Worm (Caenorhabditis elegans) whole organism, midembryonic: Measurements from ENCODE around the gene cox-11.

Source experiments
- T22C8.4 ChIP-seq: fragments of 200-800 bp; sonication (Bioruptor generic); IDR thresholded peaks from 2 replicates; pipeline ENCODE4 v1.3.6; 2022; ENCODE audit warnings: missing genetic modification characterization, missing compliant biosample characterization
- cog-1 ChIP-seq: sonication (generic microtip); optimal IDR thresholded peaks from 2 replicates; lab custom pipeline; 2016; ENCODE audit warnings: missing genetic modification characterization, missing compliant biosample characterization
- flt-1 ChIP-seq: fragments of 200-800 bp; sonication (Bioruptor generic); IDR thresholded peaks from 2 replicates; pipeline ENCODE4 v1.3.6; 2022; ENCODE audit warnings: missing genetic modification characterization, missing compliant biosample characterization
- klf-2 ChIP-seq: fragments of 200-800 bp; sonication (Bioruptor generic); conservative IDR thresholded peaks from 2 replicates; pipeline ENCODE4 v1.3.6; 2022; ENCODE audit warnings: missing genetic modification reagents, missing genetic modification characterization, missing compliant biosample characterization
- med-1 ChIP-seq: sonication (generic microtip); optimal IDR thresholded peaks from 2 replicates; lab custom pipeline; 2017; ENCODE audit warnings: missing genetic modification characterization, mild to moderate bottlenecking, missing compliant biosample characterization, antibody characterized with exemption, missing genetic modification reagents; ENCODE audit not compliant: insufficient read depth
- ref-1 ChIP-seq: fragments of 200-800 bp; sonication (Bioruptor generic); conservative IDR thresholded peaks from 2 replicates; pipeline ENCODE4 v1.3.6; 2022; ENCODE audit warnings: missing genetic modification reagents, missing genetic modification characterization, missing compliant biosample characterization
- tab-1 ChIP-seq: fragments of 200-800 bp; sonication (Bioruptor generic); IDR thresholded peaks from 2 replicates; pipeline ENCODE4 v1.3.6; 2022; ENCODE audit warnings: missing genetic modification characterization, missing compliant biosample characterization
- ztf-23 ChIP-seq: fragments of 200-800 bp; sonication (Bioruptor generic); IDR thresholded peaks from 2 replicates; pipeline ENCODE4 v1.3.6; 2022; ENCODE audit warnings: missing genetic modification reagents, missing genetic modification characterization, missing compliant biosample characterization
- ztf-29 ChIP-seq: fragments of 200-800 bp; sonication (Bioruptor generic); IDR thresholded peaks from 2 replicates; pipeline ENCODE4 v1.3.6; 2022; ENCODE audit warnings: missing genetic modification reagents, missing genetic modification characterization, missing compliant biosample characterization

Gene cox-11

DNA sequence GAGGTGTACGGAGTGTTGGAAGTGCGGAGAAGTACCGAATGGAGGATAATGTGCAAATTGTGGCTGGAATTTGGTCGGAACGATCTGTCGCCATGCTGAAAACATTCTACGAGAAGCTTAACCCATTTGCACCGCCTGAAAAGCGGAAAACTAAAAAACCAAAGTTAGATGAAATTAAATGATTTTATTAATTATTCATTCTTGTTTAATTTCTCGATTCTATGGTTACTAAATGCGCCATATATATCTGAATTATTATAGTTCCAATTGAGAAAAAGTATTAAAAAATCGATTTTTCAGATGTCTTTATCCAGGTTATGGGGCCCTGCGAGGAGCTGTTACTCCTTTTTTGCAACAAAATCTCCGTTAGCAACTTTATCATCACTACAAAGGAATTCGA is at the start of gene cox-11:
Gene cox-11, plus strand, starts transcription at position 301 of the 400 bp plus-strand sequence.
- TF ChIP-seq cog-1 (tag; lab: Kevin White, UChicago), result no peak
- no peak for TF ChIP-seq ztf-29
- no peak for TF ChIP-seq klf-2 (GFP tag; lab: Robert Waterston, UW)
- TF ChIP-seq ref-1 (GFP tag; lab: Robert Waterston, UW), result no peak
- TF ChIP-seq tab-1 (GFP tag; lab: Robert Waterston, UW), result no peak
- no peak for TF ChIP-seq ztf-23
- TF ChIP-seq T22C8.4 (GFP tag; lab: Robert Waterston, UW), result no peak
- TF ChIP-seq med-1, result no peak
- no peak for TF ChIP-seq flt-1 (GFP tag; lab: Robert Waterston, UW)

- no peak for TF ChIP-seq cog-1 (tag; lab: Kevin White, UChicago)
- no peak for TF ChIP-seq T22C8.4 (GFP tag; lab: Robert Waterston, UW)
- no peak for TF ChIP-seq ztf-29
- no peak for TF ChIP-seq tab-1 (GFP tag; lab: Robert Waterston, UW)
- no peak for TF ChIP-seq ref-1 (GFP tag; lab: Robert Waterston, UW)
- TF ChIP-seq klf-2 (GFP tag; lab: Robert Waterston, UW), result no peak
- TF ChIP-seq ztf-23, result no peak
- TF ChIP-seq flt-1 (GFP tag; lab: Robert Waterston, UW), result no peak
- no peak for TF ChIP-seq med-1
Observed at ce11 chrIV:13197282-13197681, 46.8 kb upstream of the cox-11 start, which contains the start of gene C48D1.1. Gene C48D1.1, minus strand, starts transcription at chrIV:13197382.

DNA sequence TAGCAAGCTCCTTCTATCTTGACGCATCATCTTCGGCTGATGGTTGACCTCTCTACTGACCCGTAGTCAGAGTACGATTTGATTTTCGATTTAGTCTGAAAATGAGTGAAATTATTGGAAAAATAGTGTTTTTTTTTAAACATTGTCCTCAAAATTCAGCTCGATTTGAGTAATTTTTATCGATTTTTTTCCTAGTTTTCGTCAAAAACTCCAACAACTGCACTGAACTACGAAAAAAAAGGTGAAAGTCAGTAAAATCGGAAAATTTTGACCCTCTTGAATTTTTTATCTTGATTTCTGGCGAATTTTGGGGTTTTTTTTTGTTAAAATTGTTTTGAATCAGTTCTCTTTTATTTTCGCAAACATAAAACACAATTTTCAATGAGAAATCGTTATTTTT is 40.1 kb upstream of the cox-11 start, which contains the start of gene ced-3:
Gene ced-3, minus strand, starts transcription at position 101 of the 400 bp plus-strand sequence.
- TF ChIP-seq T22C8.4 (GFP tag; lab: Robert Waterston, UW) (no peak), klf-2 (GFP tag; lab: Robert Waterston, UW) (no peak), tab-1 (GFP tag; lab: Robert Waterston, UW) (no peak), cog-1 (tag; lab: Kevin White, UChicago) (no peak), ref-1 (GFP tag; lab: Robert Waterston, UW) (no peak), ztf-29 (no peak), med-1 (no peak), flt-1 (GFP tag; lab: Robert Waterston, UW) (no peak), ztf-23 (no peak)

ce11 chrIV:13205891-13206290 is 38.2 kb upstream of the cox-11 start:
- TF ChIP-seq ztf-29, result no peak
- TF ChIP-seq med-1, result no peak
- TF ChIP-seq ztf-23, result no peak
- TF ChIP-seq klf-2 (GFP tag; lab: Robert Waterston, UW), result no peak
- TF ChIP-seq T22C8.4 (GFP tag; lab: Robert Waterston, UW), result no peak
- TF ChIP-seq flt-1 (GFP tag; lab: Robert Waterston, UW), result no peak
- no peak for TF ChIP-seq ref-1 (GFP tag; lab: Robert Waterston, UW)
- peak; percentile 21 for TF ChIP-seq cog-1 (tag; lab: Kevin White, UChicago)
- no peak for TF ChIP-seq tab-1 (GFP tag; lab: Robert Waterston, UW)

DNA sequence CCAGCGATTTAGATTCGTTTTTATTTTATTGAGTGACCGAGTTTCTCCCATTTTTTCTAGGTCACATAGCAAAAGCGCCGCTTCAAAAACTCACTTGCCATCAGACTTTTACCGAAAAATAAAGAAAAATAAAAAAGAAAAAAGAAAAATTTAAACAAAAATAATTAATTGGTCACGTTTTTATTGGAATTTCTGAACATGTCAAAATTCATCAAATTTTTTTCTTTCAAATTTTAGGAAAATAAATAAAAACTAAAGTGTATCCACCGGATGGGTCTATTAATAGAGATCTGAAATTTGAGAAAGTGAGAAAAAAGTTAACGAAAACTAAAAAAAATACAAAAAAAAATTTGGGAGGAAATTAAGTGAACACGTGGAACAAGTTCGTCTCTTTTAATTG is 34.6 kb upstream of the cox-11 start, which contains the start of gene C48D1.9:
Gene C48D1.9, minus strand, starts transcription at position 101 of the 400 bp plus-strand sequence.
- TF ChIP-seq ztf-29 (no peak), klf-2 (GFP tag; lab: Robert Waterston, UW) (no peak), tab-1 (GFP tag; lab: Robert Waterston, UW) (no peak)

DNA sequence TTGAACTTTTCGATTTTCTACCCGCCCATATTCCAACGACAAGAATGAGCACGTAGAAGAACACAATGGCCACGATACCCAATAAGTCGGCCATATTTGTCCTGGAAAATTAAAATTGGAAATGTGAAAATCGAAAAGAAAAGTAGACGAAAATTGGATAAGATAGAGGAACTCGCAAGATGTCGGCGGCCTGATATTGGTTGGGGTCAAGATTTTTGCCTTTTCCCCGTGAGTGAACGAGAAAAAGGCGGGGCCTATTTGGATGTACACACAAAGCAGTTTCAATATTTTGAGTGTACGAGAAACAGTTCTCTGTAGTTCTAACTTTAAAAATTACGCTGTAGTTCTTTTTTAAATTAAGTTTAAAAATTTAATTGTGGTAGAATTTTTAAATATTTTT is 29.7 kb upstream of the cox-11 start, which contains the start of gene cho-1:
Gene cho-1, minus strand, starts transcription at position 101 of the 400 bp plus-strand sequence.
- TF ChIP-seq ztf-23 (no peak), ref-1 (GFP tag; lab: Robert Waterston, UW) (no peak), flt-1 (GFP tag; lab: Robert Waterston, UW) (no peak), tab-1 (GFP tag; lab: Robert Waterston, UW) (no peak), T22C8.4 (GFP tag; lab: Robert Waterston, UW) (no peak), cog-1 (tag; lab: Kevin White, UChicago) (no peak), klf-2 (GFP tag; lab: Robert Waterston, UW) (no peak), med-1 (no peak), ztf-29 (no peak)

ce11 chrIV:13220594-13220993 is 23.5 kb upstream of the cox-11 start:
- TF ChIP-seq flt-1 (GFP tag; lab: Robert Waterston, UW) (no peak), ztf-23 (no peak), klf-2 (GFP tag; lab: Robert Waterston, UW) (no peak), cog-1 (tag; lab: Kevin White, UChicago) (no peak), ref-1 (GFP tag; lab: Robert Waterston, UW) (no peak), tab-1 (GFP tag; lab: Robert Waterston, UW) (no peak), T22C8.4 (GFP tag; lab: Robert Waterston, UW) (no peak), ztf-29 (no peak), med-1 (no peak)

DNA sequence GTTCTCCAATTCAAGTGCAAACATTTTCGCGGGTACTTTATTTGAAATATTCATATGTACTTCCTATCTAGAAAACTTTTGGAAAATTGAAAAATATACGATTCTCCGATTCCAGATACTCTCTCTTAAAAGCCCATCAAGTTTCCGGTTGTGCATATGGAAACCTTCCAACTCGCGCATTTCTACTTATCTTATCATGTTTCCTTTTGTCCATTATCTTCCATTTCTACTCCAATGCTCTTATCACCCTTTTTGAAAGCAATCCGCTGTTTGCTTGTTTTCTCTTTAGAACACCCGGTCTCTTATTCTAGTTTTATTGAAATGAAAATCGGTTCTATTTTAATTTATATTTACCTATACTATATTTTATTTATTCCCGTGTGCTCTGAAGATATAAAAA is 22.5 kb upstream of the cox-11 start, which contains the start of gene C48D1.5:
Gene C48D1.5, plus strand, starts transcription at position 301 of the 400 bp plus-strand sequence.
- no peak for TF ChIP-seq tab-1 (GFP tag; lab: Robert Waterston, UW)
- TF ChIP-seq ztf-29, result no peak
- no peak for TF ChIP-seq klf-2 (GFP tag; lab: Robert Waterston, UW)
- no peak for TF ChIP-seq ztf-23
- TF ChIP-seq ref-1 (GFP tag; lab: Robert Waterston, UW), result no peak
- no peak for TF ChIP-seq flt-1 (GFP tag; lab: Robert Waterston, UW)
- TF ChIP-seq T22C8.4 (GFP tag; lab: Robert Waterston, UW), result no peak
- no peak for TF ChIP-seq cog-1 (tag; lab: Kevin White, UChicago)
- TF ChIP-seq med-1, result no peak

- TF ChIP-seq T22C8.4 (GFP tag; lab: Robert Waterston, UW), result no peak
- TF ChIP-seq ztf-29, result no peak
- TF ChIP-seq klf-2 (GFP tag; lab: Robert Waterston, UW), result no peak
- no peak for TF ChIP-seq flt-1 (GFP tag; lab: Robert Waterston, UW)
- TF ChIP-seq cog-1 (tag; lab: Kevin White, UChicago), result no peak
- no peak for TF ChIP-seq med-1
- no peak for TF ChIP-seq tab-1 (GFP tag; lab: Robert Waterston, UW)
- TF ChIP-seq ztf-23, result no peak
- no peak for TF ChIP-seq ref-1 (GFP tag; lab: Robert Waterston, UW)
Observed at ce11 chrIV:13231393-13231792, 12.7 kb upstream of the cox-11 start.

DNA sequence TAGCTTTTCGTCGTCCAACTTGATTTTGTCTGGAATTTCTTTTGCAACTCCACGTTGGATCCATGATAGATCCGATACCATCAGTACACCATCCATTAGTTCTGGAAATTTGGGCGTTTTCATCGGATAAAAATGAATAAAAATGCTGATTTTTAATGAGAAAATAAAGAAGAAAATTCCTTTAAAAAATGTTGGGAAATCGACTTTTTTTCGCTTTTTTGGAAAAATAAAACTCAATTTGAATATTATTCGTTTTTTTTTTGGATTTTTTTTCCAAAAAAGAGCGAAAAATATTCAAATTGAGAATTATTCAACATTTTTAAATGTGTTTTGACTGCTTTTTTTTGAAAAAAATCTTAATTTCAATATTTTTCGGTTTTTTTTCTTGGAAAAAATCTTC is 7.6 kb upstream of the cox-11 start, which contains the start of gene pwp-1:
Gene pwp-1, minus strand, starts transcription at position 101 of the 400 bp plus-strand sequence.
- TF ChIP-seq med-1 (no peak), tab-1 (GFP tag; lab: Robert Waterston, UW) (no peak), klf-2 (GFP tag; lab: Robert Waterston, UW) (no peak)
